Fruit fly (Drosophila melanogaster) Kc167 (cell line): Measurements from ENCODE around the gene CG11655.

Source experiments
- Myc ChIP-seq: fragments of >200 bp; optimal IDR thresholded peaks from 2 replicates; lab custom pipeline; 2017; ENCODE audit warnings: missing external identifiers
- Sin3A ChIP-seq: fragments of >200 bp; optimal IDR thresholded peaks from 2 replicates; lab custom pipeline; 2018; ENCODE audit warnings: missing external identifiers
- h ChIP-seq: fragments of >200 bp; optimal IDR thresholded peaks from 3 replicates; lab custom pipeline; 2018; ENCODE audit warnings: missing external identifiers
- insv ChIP-seq: fragments of >200 bp; optimal IDR thresholded peaks from 3 replicates; lab custom pipeline; 2018; ENCODE audit warnings: missing external identifiers
- psq ChIP-seq: fragments of >200 bp; optimal IDR thresholded peaks from 2 replicates; lab custom pipeline; 2017; ENCODE audit warnings: missing external identifiers
- ttk ChIP-seq: sonication (Bioruptor generic); optimal IDR thresholded peaks from 2 replicates; lab custom pipeline; 2017; ENCODE audit warnings: missing external identifiers

- no peak for TF ChIP-seq Sin3A (lab: Kevin White, UChicago)
- no peak for TF ChIP-seq h
- TF ChIP-seq Myc, result no peak
- no peak for TF ChIP-seq psq (lab: Kevin White, UChicago)
- no peak for TF ChIP-seq ttk (lab: Kevin White, UChicago)
- TF ChIP-seq insv (lab: Kevin White, UChicago), result no peak
These were observed 18.6 kb downstream of the CG11655 start, which contains the start of the genes Grip128 and Alg14 for dm6 chrX:15471904-15472303.
